Fruit fly (Drosophila melanogaster) whole organism, embryonic: ENCODE data around the gene Rab3-GEF.

ENCODE experiments used
- ATbp ChIP-seq: fragments of 200-800 bp; sonication (Bioruptor generic); optimal IDR thresholded peaks from 2 replicates; lab custom pipeline; 2017; ENCODE audit warnings: missing biosample characterization, mild to moderate bottlenecking, missing genetic modification characterization, missing genetic modification reagents
- B-H1 ChIP-seq: fragments of 200-800 bp; sonication (Bioruptor generic); IDR thresholded peaks from 3 replicates; pipeline ENCODE4 v1.3.6; 2022; ENCODE audit warnings: missing biosample characterization, missing genetic modification characterization
- CG10431 ChIP-seq: fragments of 200-800 bp; sonication (Bioruptor generic); optimal IDR thresholded peaks from 3 replicates; lab custom pipeline; 2018; ENCODE audit warnings: missing biosample characterization, mild to moderate bottlenecking, missing genetic modification characterization
- CG10654 ChIP-seq: fragments of 200-800 bp; sonication (Bioruptor generic); optimal IDR thresholded peaks from 2 replicates; lab custom pipeline; 2016; ENCODE audit warnings: missing biosample characterization, missing genetic modification characterization
- CG11093 ChIP-seq: fragments of 200-800 bp; sonication (Bioruptor generic); IDR thresholded peaks from 3 replicates; pipeline ENCODE4 v1.3.6; 2022; ENCODE audit warnings: missing biosample characterization, missing genetic modification characterization
- CG12155 ChIP-seq: fragments of 200-800 bp; sonication (Bioruptor generic); optimal IDR thresholded peaks from 3 replicates; lab custom pipeline; 2016; ENCODE audit warnings: missing biosample characterization, missing genetic modification characterization
- CG1233 ChIP-seq: fragments of 200-800 bp; sonication (Bioruptor generic); optimal IDR thresholded peaks from 4 replicates; lab custom pipeline; 2018; ENCODE audit warnings: missing biosample characterization, mild to moderate bottlenecking, missing genetic modification characterization
- CG13424 ChIP-seq: fragments of 200-800 bp; sonication (Bioruptor generic); optimal IDR thresholded peaks from 2 replicates; lab custom pipeline; 2019; ENCODE audit warnings: missing biosample characterization, mild to moderate bottlenecking, missing genetic modification characterization, moderate library complexity
- CG14667 ChIP-seq: fragments of 200-800 bp; sonication (Bioruptor generic); IDR thresholded peaks from 2 replicates; pipeline ENCODE4 v1.3.6; 2022; ENCODE audit warnings: missing biosample characterization, missing genetic modification characterization
- CG16815 ChIP-seq: fragments of 200-800 bp; sonication (Bioruptor generic); optimal IDR thresholded peaks from 3 replicates; lab custom pipeline; 2017; ENCODE audit warnings: missing biosample characterization, mild to moderate bottlenecking, missing genetic modification characterization
- CG2129 ChIP-seq: fragments of 200-800 bp; sonication (Bioruptor generic); IDR thresholded peaks from 2 replicates; pipeline ENCODE4 v1.3.6; 2022; ENCODE audit warnings: missing biosample characterization, missing genetic modification characterization; ENCODE audit not compliant: partially characterized antibody
- CG31441 ChIP-seq: fragments of 200-800 bp; sonication (Bioruptor generic); IDR thresholded peaks from 2 replicates; pipeline ENCODE4 v1.3.6; 2022; ENCODE audit warnings: missing biosample characterization, missing genetic modification characterization
- CG32532 ChIP-seq: fragments of 200-800 bp; sonication (Bioruptor generic); IDR thresholded peaks from 2 replicates; pipeline ENCODE4 v1.3.6; 2022; ENCODE audit warnings: missing biosample characterization, missing genetic modification characterization
- CG34376 ChIP-seq: fragments of 200-800 bp; sonication (Bioruptor generic); optimal IDR thresholded peaks from 2 replicates; lab custom pipeline; 2018; ENCODE audit warnings: missing biosample characterization, mild to moderate bottlenecking, missing genetic modification characterization
- CG4328 ChIP-seq: fragments of 200-800 bp; sonication (Bioruptor generic); optimal IDR thresholded peaks from 3 replicates; lab custom pipeline; 2017; ENCODE audit warnings: missing biosample characterization, missing genetic modification reagents, missing genetic modification characterization
- CG6791 ChIP-seq: fragments of 200-800 bp; sonication (Bioruptor generic); IDR thresholded peaks from 3 replicates; pipeline ENCODE4 v1.3.6; 2022; ENCODE audit warnings: missing biosample characterization, missing genetic modification characterization; ENCODE audit not compliant: partially characterized antibody
- CG7372 ChIP-seq: fragments of 200-800 bp; sonication (Bioruptor generic); IDR thresholded peaks from 2 replicates; pipeline ENCODE4 v1.3.6; 2022; ENCODE audit warnings: missing biosample characterization, missing genetic modification characterization
- CG7987 ChIP-seq: fragments of 200-800 bp; sonication (Bioruptor generic); optimal IDR thresholded peaks from 2 replicates; lab custom pipeline; 2018; ENCODE audit warnings: missing biosample characterization, mild to moderate bottlenecking, missing genetic modification characterization, moderate library complexity
- CG8478 ChIP-seq: fragments of >200 bp; optimal IDR thresholded peaks from 2 replicates; lab custom pipeline; 2018
- CoRest ChIP-seq: fragments of 200-800 bp; sonication (Bioruptor generic); optimal IDR thresholded peaks from 3 replicates; lab custom pipeline; 2018; ENCODE audit warnings: missing biosample characterization, mild to moderate bottlenecking, missing genetic modification characterization, moderate library complexity
- D19A ChIP-seq: fragments of 200-800 bp; optimal IDR thresholded peaks from 3 replicates; lab custom pipeline; 2019; ENCODE audit warnings: missing biosample characterization, mild to moderate bottlenecking, missing genetic modification characterization, moderate library complexity
- Dip3 ChIP-seq: fragments of 200-800 bp; sonication (Bioruptor generic); optimal IDR thresholded peaks from 3 replicates; lab custom pipeline; 2016; ENCODE audit warnings: missing biosample characterization, missing genetic modification characterization
- Dref ChIP-seq: fragments of 200-800 bp; sonication (Bioruptor generic); IDR thresholded peaks from 2 replicates; pipeline ENCODE4 v1.3.6; 2022; ENCODE audit warnings: missing biosample characterization, missing genetic modification characterization
- Ets65A ChIP-seq: fragments of 200-800 bp; sonication (Bioruptor generic); peaks from one replicate; lab custom pipeline; 2016; ENCODE audit warnings: missing biosample characterization, missing genetic modification characterization
- NK7.1 ChIP-seq: fragments of 200-800 bp; sonication (Bioruptor generic); optimal IDR thresholded peaks from 3 replicates; lab custom pipeline; 2016; ENCODE audit warnings: missing biosample characterization, missing genetic modification characterization
- Opbp ChIP-seq: fragments of 200-800 bp; sonication (Bioruptor generic); IDR thresholded peaks from 3 replicates; pipeline ENCODE4 v1.3.6; 2022; ENCODE audit warnings: missing biosample characterization, missing genetic modification characterization; ENCODE audit not compliant: partially characterized antibody
- Sin3A ChIP-seq: fragments of >200 bp; optimal IDR thresholded peaks from 2 replicates; lab custom pipeline; 2018
- Six4 ChIP-seq: fragments of 200-800 bp; sonication (Bioruptor generic); optimal IDR thresholded peaks from 2 replicates; lab custom pipeline; 2016; ENCODE audit warnings: missing biosample characterization, missing genetic modification characterization
- Stat92E ChIP-seq, 3 experiments: fragments of >200 bp in 2 of 3; fragments of 200-800 bp in 1 of 3; sonication (Bioruptor generic) in 1 of 3; optimal IDR thresholded peaks; 2 replicates each; lab custom pipeline; 2017 to 2019; ENCODE audit warnings: missing biosample characterization in 3 of 3, missing genetic modification characterization in 3 of 3, mild to moderate bottlenecking in 1 of 3, moderate library complexity in 1 of 3
- Tbp ChIP-seq: fragments of >200 bp; optimal IDR thresholded peaks from 2 replicates; lab custom pipeline; 2018; ENCODE audit warnings: missing biosample characterization, missing genetic modification characterization
- ab ChIP-seq: fragments of 200-800 bp; sonication (Bioruptor generic); optimal IDR thresholded peaks from 2 replicates; lab custom pipeline; 2016; ENCODE audit warnings: missing biosample characterization, missing genetic modification characterization
- br ChIP-seq: fragments of >200 bp; optimal IDR thresholded peaks from 2 replicates; lab custom pipeline; 2017
- chm ChIP-seq: fragments of 200-800 bp; sonication (Bioruptor generic); IDR thresholded peaks from 2 replicates; pipeline ENCODE4 v1.3.6; 2022; ENCODE audit warnings: missing biosample characterization, missing genetic modification characterization
- ci ChIP-seq: fragments of 200-800 bp; sonication (Bioruptor generic); IDR thresholded peaks from 3 replicates; pipeline ENCODE4 v1.3.6; 2022; ENCODE audit warnings: missing biosample characterization, missing genetic modification characterization
- corto ChIP-seq: fragments of 200-800 bp; sonication (Bioruptor generic); optimal IDR thresholded peaks from 2 replicates; lab custom pipeline; 2016; ENCODE audit warnings: missing biosample characterization, mild to moderate bottlenecking, missing genetic modification characterization, moderate library complexity
- dan ChIP-seq: fragments of 200-800 bp; sonication (Bioruptor generic); IDR thresholded peaks from 2 replicates; pipeline ENCODE4 v1.3.6; 2022; ENCODE audit warnings: missing biosample characterization, missing genetic modification characterization
- eve ChIP-seq, 2 experiments: fragments of >200 bp; optimal IDR thresholded peaks; 2 replicates each; lab custom pipeline; 2017; ENCODE audit warnings: missing biosample characterization in 2 of 2, missing genetic modification characterization in 2 of 2
- fd64A ChIP-seq: fragments of 200-800 bp; sonication (Bioruptor generic); optimal IDR thresholded peaks from 3 replicates; lab custom pipeline; 2018; ENCODE audit warnings: missing biosample characterization, mild to moderate bottlenecking, missing genetic modification characterization
- fd96Cb ChIP-seq: fragments of 200-800 bp; sonication (Bioruptor generic); optimal IDR thresholded peaks from 2 replicates; lab custom pipeline; 2018; ENCODE audit warnings: missing biosample characterization, mild to moderate bottlenecking, missing genetic modification characterization, moderate library complexity
- gcm2 ChIP-seq: fragments of 200-800 bp; sonication (Bioruptor generic); optimal IDR thresholded peaks from 2 replicates; lab custom pipeline; 2016; ENCODE audit warnings: missing biosample characterization, missing genetic modification characterization
- gsb ChIP-seq: fragments of 200-800 bp; sonication (Bioruptor generic); IDR thresholded peaks from 2 replicates; pipeline ENCODE4 v1.3.6; 2022; ENCODE audit warnings: missing biosample characterization, missing genetic modification characterization
- jing ChIP-seq: fragments of 200-800 bp; sonication (Bioruptor generic); optimal IDR thresholded peaks from 2 replicates; lab custom pipeline; 2018; ENCODE audit warnings: missing biosample characterization, mild to moderate bottlenecking, missing genetic modification characterization
- kah ChIP-seq: fragments of 200-800 bp; sonication (Bioruptor generic); optimal IDR thresholded peaks from 2 replicates; lab custom pipeline; 2018; ENCODE audit warnings: missing biosample characterization, mild to moderate bottlenecking, missing genetic modification characterization
- nmo ChIP-seq: fragments of 200-800 bp; sonication (Bioruptor generic); optimal IDR thresholded peaks from 2 replicates; lab custom pipeline; 2018; ENCODE audit warnings: missing biosample characterization, mild to moderate bottlenecking, missing genetic modification characterization, moderate library complexity
- nom ChIP-seq: fragments of 200-800 bp; sonication (Bioruptor generic); optimal IDR thresholded peaks from 2 replicates; lab custom pipeline; 2017; ENCODE audit warnings: missing biosample characterization, missing genetic modification characterization, mild to moderate bottlenecking, moderate library complexity, missing genetic modification reagents
- peb ChIP-seq: fragments of 200-800 bp; sonication (Bioruptor generic); IDR thresholded peaks from 2 replicates; pipeline ENCODE4 v1.3.6; 2022; ENCODE audit warnings: missing biosample characterization, missing genetic modification characterization
- pros ChIP-seq: fragments of 200-800 bp; sonication (Bioruptor generic); optimal IDR thresholded peaks from 3 replicates; lab custom pipeline; 2019; ENCODE audit warnings: missing biosample characterization, mild to moderate bottlenecking, missing genetic modification characterization, moderate library complexity
- salm ChIP-seq: fragments of 200-800 bp; sonication (Bioruptor generic); optimal IDR thresholded peaks from 2 replicates; lab custom pipeline; 2018; ENCODE audit warnings: missing biosample characterization, mild to moderate bottlenecking, missing genetic modification characterization
- sisA ChIP-seq: fragments of 200-800 bp; sonication (Bioruptor generic); IDR thresholded peaks from 2 replicates; pipeline ENCODE4 v1.3.6; 2022; ENCODE audit warnings: missing biosample characterization, missing genetic modification characterization
- tap ChIP-seq: fragments of 200-800 bp; optimal IDR thresholded peaks from 3 replicates; lab custom pipeline; 2019; ENCODE audit warnings: missing biosample characterization, mild to moderate bottlenecking, missing genetic modification characterization, moderate library complexity
- yki ChIP-seq: fragments of >200 bp; optimal IDR thresholded peaks from 3 replicates; lab custom pipeline; 2018

Gene Rab3-GEF

DNA sequence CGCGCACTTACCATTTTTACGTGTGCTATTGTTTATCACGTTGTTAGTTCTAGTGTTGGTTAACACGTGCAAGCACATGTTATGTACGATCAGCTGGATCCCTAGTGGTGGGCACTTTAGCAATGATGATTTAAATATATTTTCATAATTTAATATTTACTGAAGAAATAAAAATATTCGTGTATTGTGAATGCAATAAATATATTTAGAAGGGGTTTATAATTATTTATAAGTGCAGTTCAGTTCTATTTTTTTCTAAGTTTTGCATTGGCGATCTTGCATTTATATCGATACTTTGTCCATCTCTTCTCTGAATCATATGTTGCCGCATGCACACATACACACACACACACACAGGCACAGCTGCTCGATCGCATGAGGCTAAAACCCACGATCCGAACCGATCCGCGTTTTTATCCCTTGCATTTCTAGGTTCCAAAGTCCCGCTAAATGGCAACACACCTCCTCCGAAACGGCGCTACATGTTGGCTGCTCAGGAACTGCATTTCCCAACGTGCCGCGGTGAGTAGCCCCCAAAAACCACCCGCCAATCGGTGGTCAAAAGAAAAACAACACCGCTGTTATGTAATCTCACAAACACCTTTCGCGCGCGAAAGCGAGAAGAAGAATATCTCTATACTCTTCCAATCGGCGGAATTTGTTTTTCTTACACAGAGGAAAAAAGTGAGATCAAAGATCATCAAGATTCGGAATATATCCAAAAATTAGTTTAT is 3.5 kb upstream of the Rab3-GEF start, which contains the start of the genes CG15027 and Dbct (continued):
- no peak for TF ChIP-seq gcm2 (GFP tag; lab: Kevin White, UChicago)
- peak; percentile 49; the same call in 2 of the 3 replicates for TF ChIP-seq CG6791 (GFP tag; lab: Robert Waterston, UW)
- peak; percentile 70 for TF ChIP-seq CG4328 (GFP tag; lab: Kevin White, UChicago)
- peak; percentile 57; the same call in 1 of the 3 replicates for TF ChIP-seq Opbp (GFP tag; lab: Robert Waterston, UW)
- TF ChIP-seq ci, result peak; percentile 71; the same call in 2 of the 3 replicates
- peak in 1 of 2 experiments; percentile 82 for TF ChIP-seq eve (GFP tag; optimal IDR thresholded peaks at IDR 0.05; lab: Kevin White, UChicago)
- TF ChIP-seq CG2129, result peak; percentile 67
- TF ChIP-seq nom (GFP tag; lab: Kevin White, UChicago), result peak; percentile 36
- TF ChIP-seq CG31441 (GFP tag; lab: Robert Waterston, UW), result peak; percentile 51; the same call in 1 of the 2 replicates
- TF ChIP-seq CG7372, result peak; percentile 74
- peak; percentile 53 for TF ChIP-seq Six4 (GFP tag; lab: Kevin White, UChicago)
- no peak for TF ChIP-seq pros (GFP tag; lab: Kevin White, UChicago)
- peak; percentile 50 for TF ChIP-seq D19A (tag; lab: Kevin White, UChicago)
- peak; percentile 64 for TF ChIP-seq CG10654 (GFP tag; lab: Kevin White, UChicago)
- no peak for TF ChIP-seq Stat92E (GFP tag; optimal IDR thresholded peaks at IDR 0.05; lab: Kevin White, UChicago)
- TF ChIP-seq dan (GFP tag; lab: Robert Waterston, UW), result no peak
- no peak for TF ChIP-seq CG10431
- TF ChIP-seq fd96Cb (tag; lab: Kevin White, UChicago), result peak; percentile 48
- peak; percentile 63 for TF ChIP-seq CG12155 (GFP tag; lab: Kevin White, UChicago)
- peak; percentile 48 for TF ChIP-seq tap (tag; lab: Kevin White, UChicago)
- TF ChIP-seq corto (GFP tag; lab: Kevin White, UChicago), result peak; percentile 55
- peak; percentile 72 for TF ChIP-seq sisA (GFP tag; lab: Robert Waterston, UW)
- TF ChIP-seq CG1233, result peak; percentile 58
- no peak for TF ChIP-seq gsb (GFP tag; lab: Robert Waterston, UW)
- peak; percentile 78 for TF ChIP-seq nmo (GFP tag; lab: Kevin White, UChicago)
- TF ChIP-seq NK7.1 (GFP tag; lab: Kevin White, UChicago), result no peak
- TF ChIP-seq Dref (GFP tag; lab: Robert Waterston, UW), result peak; percentile 53
- peak; percentile 35 for TF ChIP-seq CG34376 (GFP tag; lab: Kevin White, UChicago)
- no peak for TF ChIP-seq CG7987 (GFP tag; lab: Kevin White, UChicago)
- no peak for TF ChIP-seq br (lab: Kevin White, UChicago)
- no peak for TF ChIP-seq CG8478 (lab: Kevin White, UChicago)
- TF ChIP-seq CoRest (tag; lab: Kevin White, UChicago), result peak; percentile 76
- no peak for TF ChIP-seq fd64A (GFP tag; lab: Kevin White, UChicago)
- peak; percentile 6 for TF ChIP-seq Dip3 (GFP tag; lab: Kevin White, UChicago)
- TF ChIP-seq salm (tag; lab: Kevin White, UChicago), result no peak
- TF ChIP-seq Ets65A, result peak; percentile 92
- TF ChIP-seq B-H1 (GFP tag; lab: Robert Waterston, UW), result peak; percentile 60
- TF ChIP-seq CG14667 (GFP tag; lab: Robert Waterston, UW), result 0 out of 2 replicates have a peak, but pooled peaks have one; percentile 27
- TF ChIP-seq kah (GFP tag; lab: Kevin White, UChicago), result peak; percentile 30
- TF ChIP-seq CG32532, result peak; percentile 71
- no peak for TF ChIP-seq chm
- no peak for TF ChIP-seq jing
- TF ChIP-seq Sin3A (lab: Kevin White, UChicago), result peak; percentile 17
- no peak for TF ChIP-seq yki (lab: Kevin White, UChicago)
- TF ChIP-seq ATbp (GFP tag; lab: Kevin White, UChicago), result peak; percentile 19
- no peak for TF ChIP-seq ab (GFP tag; lab: Kevin White, UChicago)
- TF ChIP-seq CG16815 (GFP tag; lab: Kevin White, UChicago), result peak; percentile 51
- TF ChIP-seq Tbp (GFP tag; lab: Kevin White, UChicago), result no peak
- peak; percentile 83 for TF ChIP-seq CG13424
- TF ChIP-seq CG11093, result 0 out of 3 replicates have a peak, but pooled peaks have one; percentile 33
- TF ChIP-seq peb (GFP tag; lab: Robert Waterston, UW), result peak; percentile 40; the same call in 1 of the 2 replicates
